Fruit fly (Drosophila melanogaster) whole organism, larva: ENCODE data around the gene CG4577.

Experiments
- noc ChIP-seq: fragments of 200-800 bp; sonication (Bioruptor generic); optimal IDR thresholded peaks from 3 replicates; lab custom pipeline; 2019; ENCODE audit warnings: missing biosample characterization, mild to moderate bottlenecking, missing genetic modification characterization, moderate library complexity

CG4577 gene

DNA sequence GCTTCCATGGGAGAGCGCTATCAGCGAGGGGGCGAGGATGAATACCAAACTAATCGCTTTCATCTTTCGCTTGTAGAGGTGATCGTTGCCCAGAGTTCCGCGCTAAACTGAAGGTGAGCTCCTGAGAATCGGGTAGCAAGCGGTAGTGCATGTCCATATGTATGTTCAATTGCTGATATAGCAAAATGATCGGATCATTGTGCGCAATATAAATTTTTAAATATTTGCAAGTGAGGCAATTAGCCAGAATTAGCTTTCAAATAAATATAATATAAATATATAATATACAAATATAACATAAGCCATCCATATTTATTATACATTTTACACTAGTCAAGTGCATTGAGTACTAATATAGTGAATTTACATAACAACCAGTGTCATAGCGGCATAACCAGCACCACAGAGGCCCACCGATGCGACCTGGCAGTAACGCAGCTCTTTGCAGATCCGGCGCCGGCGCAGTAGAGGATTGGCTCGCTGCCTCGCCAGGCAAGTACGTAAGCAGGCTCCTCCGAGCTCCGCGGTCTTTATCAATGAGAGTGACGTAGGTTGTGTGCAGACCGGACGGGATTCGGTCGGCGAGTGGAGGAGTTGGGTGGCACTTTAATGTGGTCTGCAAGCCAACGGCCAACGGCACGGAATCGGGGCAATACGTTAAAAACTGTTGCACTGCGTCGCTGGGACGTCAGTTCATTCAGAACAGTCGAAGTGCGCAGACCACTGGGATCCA is at the start of gene CG4577, which contains the start of gene Iris:
TSS of gene CG4577 (plus strand) at position 683 of the 733 bp plus-strand sequence.
TSS of gene Iris (minus strand) at position 88 of the 733 bp plus-strand sequence.
- TF ChIP-seq noc (tag; lab: Kevin White, UChicago): no peak

DNA sequence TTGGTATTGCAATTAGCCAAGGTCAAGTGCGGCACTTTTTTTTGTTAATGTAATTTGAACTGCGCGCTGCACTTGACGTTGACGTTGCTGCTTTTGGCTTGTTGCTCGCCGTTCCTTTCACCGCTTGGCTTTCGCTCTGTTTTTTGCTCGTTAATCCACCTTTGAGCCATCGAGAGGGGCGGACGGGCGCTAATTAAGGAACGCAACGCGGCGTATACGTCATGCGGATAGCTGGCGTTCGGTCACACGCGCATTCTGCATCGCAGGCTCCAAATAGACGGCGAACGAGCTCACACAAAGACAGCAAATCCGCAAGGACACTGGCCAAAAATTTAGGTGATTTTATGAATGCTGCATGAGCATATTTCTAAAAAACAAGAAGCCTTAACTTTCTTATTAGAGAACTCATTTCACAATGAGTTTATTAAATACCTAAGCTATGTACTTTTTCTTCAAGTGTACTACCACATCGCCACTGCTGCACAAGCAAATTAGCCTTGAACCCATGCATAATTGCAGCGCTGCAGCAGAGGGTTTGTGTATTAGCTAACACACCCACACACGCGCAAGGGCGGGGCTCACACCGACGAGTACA is 48.1 kb upstream of the CG4577 start:
- no peak for TF ChIP-seq noc (tag; lab: Kevin White, UChicago)

DNA sequence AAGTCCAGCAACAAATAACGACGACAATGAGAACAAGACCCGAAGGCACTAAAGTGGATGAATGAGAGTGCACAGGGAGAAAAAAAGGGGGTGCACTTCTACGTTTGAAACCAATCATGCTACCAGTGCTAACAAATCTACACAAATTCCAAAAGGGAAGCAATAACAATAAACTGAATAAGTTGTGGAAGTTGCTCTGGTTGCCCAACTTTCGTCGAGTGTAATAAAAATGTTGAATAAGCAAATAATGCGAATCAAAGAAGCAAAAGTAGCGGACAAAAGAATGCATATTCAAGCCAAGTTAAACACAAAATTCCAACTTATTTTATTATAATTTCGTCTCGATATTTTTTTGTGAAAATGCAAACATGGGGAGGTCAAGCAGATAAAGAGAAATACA is 42.8 kb upstream of the CG4577 start:
- no peak for TF ChIP-seq noc (tag; lab: Kevin White, UChicago)

DNA sequence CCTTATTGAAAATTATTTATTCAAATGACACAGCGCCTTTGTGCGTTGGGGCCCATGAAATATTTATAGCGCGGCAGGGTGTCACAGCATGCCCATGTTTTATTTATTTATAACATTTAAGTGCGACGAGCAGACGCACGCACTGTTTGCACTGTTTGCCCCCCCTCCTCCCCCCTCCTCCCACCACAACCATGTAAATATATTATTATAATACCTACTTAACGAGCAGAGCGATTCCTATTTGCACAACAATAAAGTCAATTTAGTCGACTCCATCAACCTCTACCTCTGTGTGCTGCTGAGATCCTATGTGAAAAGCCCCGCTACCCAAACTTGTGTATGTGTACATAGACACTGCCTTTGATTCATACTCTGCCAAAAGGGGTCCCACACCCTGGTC is 39.8 kb upstream of the CG4577 start:
- peak; percentile 10 for TF ChIP-seq noc (tag; lab: Kevin White, UChicago)

DNA sequence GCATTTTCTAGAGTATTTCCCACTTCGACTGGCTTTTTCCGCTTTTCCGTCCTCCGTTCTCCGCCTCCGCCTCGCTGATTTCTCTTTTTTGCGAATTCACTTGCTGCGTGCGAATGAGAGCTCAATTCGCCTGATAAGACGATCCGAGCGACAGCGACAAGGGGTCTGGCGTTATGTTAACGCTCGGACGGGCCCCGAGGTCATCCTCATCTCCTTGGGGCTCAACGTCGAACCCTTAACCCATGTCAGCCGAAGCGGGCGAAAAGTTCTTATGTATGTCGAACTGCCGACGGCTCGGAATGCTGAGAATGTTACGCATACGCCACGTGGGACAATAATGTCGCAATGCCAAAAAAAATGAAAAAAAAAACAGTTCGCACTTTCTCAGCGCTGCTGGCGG is 39.0 kb upstream of the CG4577 start:
- TF ChIP-seq noc (tag; lab: Kevin White, UChicago): no peak

DNA sequence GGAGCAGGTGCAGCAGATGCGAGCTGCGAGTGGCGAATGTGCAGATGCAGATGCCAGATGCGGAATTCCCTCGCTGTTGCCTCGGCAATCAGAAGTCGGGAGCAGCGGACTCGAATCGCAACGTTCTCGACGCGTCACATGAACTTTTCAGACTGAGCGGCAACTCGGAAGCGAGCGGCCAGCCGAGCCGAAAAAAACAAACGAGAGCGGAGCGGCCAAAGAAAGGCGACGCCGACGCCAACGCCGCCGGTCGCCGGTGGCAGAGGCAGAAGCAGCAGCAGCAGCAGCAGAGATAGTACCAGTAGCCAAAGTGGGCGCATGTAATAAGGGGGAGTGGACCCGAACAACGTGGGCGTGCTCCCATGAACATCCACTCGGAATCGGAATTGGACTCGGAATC is 32.1 kb upstream of the CG4577 start, which contains the start of gene CG4629:
TSS of gene CG4629 (minus strand) at position 156 of the 400 bp plus-strand sequence.
- TF ChIP-seq noc (tag; lab: Kevin White, UChicago): no peak

DNA sequence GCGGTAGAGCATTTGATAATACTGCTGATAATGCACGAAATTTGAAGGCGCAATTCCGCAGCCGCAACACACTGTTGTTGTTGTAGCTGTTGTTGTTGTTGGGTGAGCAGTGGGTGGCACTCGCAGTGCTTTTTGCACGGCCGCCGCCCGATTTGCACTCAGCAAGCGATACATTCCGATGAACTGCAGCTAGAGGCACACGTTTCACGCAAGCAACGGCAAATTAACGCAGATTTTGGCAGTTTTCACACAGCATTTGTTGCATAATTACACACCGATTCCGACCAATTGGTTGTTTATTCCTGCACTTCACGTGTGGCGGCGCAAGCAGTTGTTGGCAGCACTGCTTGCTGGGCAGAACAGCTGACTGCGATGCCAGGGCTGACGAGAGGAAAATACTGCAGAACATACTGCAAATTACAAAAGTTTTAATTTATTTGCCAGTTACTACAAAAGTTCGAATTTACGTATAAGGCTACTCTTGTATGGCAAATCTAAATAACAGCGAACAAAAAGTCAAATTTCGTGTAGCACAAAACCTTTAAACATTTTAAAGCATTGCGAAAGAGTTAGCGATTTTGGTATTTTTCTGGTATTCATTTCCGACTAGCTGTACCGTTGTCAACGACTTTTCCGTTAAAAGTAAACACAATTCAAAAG is 26.3 kb upstream of the CG4577 start, which contains the start of the genes PolrMT and CG14339:
TSS of gene PolrMT (minus strand) at position 345 of the 660 bp plus-strand sequence.
TSS of gene CG14339 (plus strand) at position 512 of the 660 bp plus-strand sequence.
- no peak for TF ChIP-seq noc (tag; lab: Kevin White, UChicago)

DNA sequence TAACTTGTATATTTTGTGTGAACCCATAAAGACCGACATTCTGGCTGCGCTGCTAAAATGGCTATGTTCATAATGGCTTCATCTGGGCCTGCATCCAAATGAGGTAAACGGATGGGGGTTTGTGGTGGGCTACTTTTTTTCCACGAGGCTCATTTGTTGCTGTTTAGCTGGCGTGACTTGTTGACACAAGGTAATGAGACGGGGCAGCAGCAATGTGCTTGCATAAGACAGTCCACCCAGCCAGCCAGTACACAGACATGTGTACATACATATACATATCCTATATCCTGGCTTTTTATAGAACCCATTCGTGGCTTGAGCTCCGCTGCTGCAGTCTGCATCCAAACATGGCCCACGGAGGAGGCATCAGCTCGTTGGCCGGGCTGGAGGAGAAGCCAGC is 21.9 kb upstream of the CG4577 start, which contains the start of gene CG14340:
TSS of gene CG14340 (plus strand) at position 301 of the 400 bp plus-strand sequence.
- TF ChIP-seq noc (tag; lab: Kevin White, UChicago): no peak

DNA sequence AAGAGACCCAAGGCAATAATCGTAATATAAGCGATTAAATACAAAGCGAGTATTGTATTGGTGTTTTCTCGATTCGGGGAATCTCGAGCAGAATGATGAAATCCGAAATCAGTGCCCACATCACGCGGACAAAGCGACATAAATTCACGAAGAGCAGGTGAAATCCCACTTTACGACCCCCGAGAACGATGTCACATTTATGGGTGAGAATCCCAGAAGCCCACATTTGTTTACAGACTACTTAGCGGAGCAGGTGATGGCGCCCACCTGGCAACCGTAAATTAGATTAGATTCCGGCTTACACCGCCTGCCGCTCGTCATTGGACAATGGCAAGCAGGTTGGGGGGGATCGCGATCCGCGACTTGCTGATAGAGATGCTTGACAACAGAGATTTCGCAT is 20.3 kb upstream of the CG4577 start:
- peak; percentile 69 for TF ChIP-seq noc (tag; lab: Kevin White, UChicago)

DNA sequence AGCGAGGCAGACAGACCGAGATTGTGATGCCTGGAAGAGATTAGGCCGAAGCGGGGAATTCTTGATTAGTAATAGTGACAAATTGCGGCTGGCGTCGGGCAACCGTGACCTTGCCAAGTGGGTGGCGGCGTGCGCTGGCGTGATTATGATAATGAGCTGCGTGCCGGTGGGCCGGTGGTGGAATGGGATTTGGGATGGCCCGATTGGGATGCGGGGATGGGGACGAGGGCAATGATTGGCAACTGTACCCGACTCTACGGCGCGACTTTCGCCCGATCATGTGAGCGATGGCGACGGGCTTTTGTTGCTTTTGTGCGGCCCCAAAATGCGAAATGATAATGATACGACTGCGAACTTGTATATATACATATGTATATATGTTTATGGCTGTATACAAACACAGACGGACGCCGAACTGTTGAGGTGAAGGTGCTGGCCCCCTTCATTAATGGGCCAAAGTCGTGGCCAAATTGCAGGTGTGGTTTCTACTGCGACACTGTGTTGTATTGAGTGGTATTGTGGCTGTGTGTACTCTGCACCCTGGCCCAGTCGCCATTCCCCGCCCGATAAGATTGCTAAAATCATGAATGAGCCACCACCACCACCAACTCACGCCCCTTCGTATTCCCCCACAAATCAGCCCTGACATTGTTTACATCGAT is 17.7 kb upstream of the CG4577 start:
- TF ChIP-seq noc (tag; lab: Kevin White, UChicago): peak; percentile 43

DNA sequence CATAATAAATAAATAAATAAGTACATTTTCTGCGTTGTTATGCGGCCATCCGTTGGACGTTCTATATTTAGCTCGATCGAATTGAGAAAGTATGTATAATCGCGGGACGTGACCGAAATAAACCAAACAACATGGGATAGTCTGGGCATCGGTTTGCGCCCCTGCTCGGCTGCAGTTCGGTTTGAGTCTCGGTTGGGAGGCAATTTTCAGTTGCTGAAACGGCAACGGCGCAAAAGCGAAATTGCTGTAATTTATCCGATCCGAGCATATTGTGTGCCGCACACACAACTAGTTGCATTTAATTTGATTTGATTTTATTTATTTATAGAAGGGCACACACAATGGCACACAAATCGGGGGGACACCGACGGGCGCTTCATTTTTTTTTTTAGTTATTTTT is 16.3 kb upstream of the CG4577 start:
- TF ChIP-seq noc (tag; lab: Kevin White, UChicago): no peak

DNA sequence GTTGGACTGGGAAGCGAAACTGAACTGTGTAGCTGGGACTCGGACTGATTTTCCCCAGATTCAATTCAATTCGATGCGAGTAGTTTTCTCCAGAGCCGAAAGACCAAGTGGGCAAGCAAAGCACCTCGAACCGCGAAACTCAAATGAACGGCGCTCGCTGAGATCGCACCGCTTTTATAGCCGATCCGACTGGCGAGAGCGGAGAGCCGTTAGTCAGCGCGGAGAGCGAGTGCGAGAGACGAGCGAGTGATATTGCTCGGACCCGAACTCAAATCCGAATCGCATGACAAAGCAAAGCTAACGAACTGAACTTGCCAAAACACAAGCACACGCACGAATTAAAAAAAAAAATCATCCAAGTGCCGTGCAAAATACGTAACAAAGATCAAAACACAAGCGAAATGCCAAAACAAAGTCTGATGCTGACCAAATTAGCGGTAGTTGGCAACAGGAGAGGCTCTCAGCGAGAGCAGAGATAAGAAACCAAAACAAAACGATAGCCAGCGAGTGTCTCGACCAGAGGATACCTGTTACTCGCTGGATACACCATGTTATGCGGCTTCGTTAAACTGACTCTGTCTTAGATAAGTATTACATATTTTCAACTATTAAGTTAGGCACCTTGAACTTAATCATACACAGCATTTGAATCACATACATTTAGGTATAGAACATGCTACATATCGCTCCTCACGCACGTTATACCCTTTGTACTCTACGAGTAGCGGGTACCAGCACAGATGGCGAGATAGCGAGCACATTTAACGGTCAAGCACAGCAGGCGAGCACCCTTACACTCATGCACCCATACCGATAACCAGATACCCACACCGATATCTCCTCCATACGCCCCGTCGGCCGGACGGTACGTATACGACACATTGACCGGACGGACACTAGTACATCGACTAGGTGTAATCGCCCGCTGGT is 15.3 kb upstream of the CG4577 start:
- peak; percentile 96 for TF ChIP-seq noc (tag; lab: Kevin White, UChicago)

DNA sequence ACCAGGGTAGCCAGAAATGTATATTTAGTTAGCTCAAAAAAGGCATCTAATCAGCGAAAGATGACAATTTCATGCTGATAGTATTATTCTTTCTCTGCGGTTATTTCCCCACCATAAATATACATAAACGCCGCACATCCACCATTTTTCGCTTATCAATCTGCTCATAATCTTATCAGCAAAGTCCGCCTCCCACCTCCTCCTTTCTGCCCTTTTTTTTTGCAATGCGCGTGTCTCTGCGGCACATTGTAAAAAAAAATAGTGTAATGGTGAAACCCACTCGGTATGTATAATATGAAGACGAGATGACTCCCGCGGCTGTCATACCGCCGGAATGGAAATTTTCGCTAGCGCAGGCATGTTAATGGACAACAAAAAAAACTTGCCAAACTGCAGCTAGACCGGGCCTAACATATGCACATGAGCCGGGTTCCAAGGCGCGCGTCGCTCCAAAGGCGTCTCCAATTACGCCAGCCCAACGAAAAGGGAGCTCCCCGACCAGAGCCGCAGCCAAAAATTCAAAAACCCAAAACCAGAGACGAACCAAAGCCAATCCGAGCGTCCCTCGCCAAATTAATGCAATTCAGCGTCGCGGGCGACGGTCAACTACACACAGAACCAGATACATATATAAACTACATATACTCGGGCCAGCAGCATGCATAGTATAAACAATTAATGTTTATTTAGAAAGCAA is 14.1 kb upstream of the CG4577 start:
- no peak for TF ChIP-seq noc (tag; lab: Kevin White, UChicago)
